Worm (Caenorhabditis elegans) whole organism, young adult: Measurements from ENCODE around the gene cyp-35C1.

ENCODE experiments used
- D2030.7 ChIP-seq: fragments of 200-800 bp; sonication (Bioruptor generic); IDR thresholded peaks from 2 replicates; pipeline ENCODE4 v1.3.6; 2022; ENCODE audit warnings: missing genetic modification reagents, missing genetic modification characterization, missing compliant biosample characterization
- F33H1.4 ChIP-seq: fragments of 200-800 bp; sonication (Bioruptor generic); IDR thresholded peaks from 2 replicates; pipeline ENCODE4 v1.3.6; 2022; ENCODE audit warnings: missing genetic modification reagents, missing genetic modification characterization, missing compliant biosample characterization
- K11D2.4 ChIP-seq: fragments of 200-800 bp; sonication (Bioruptor generic); IDR thresholded peaks from 2 replicates; pipeline ENCODE4 v1.3.6; 2022; ENCODE audit warnings: missing genetic modification reagents, missing genetic modification characterization, missing compliant biosample characterization
- unc-62 ChIP-seq: fragments of 150-350 bp; optimal IDR thresholded peaks from 2 replicates; lab custom pipeline; 2014; ENCODE audit warnings: missing biosample characterization, missing genetic modification reagents, missing genetic modification characterization
- zim-3 ChIP-seq: sonication (generic microtip); optimal IDR thresholded peaks from 2 replicates; lab custom pipeline; 2017; ENCODE audit warnings: mild to moderate bottlenecking, missing genetic modification characterization, moderate library complexity, missing compliant biosample characterization
- ztf-25 ChIP-seq: fragments of 200-800 bp; sonication (Bioruptor generic); IDR thresholded peaks from 2 replicates; pipeline ENCODE4 v1.3.6; 2022; ENCODE audit warnings: missing genetic modification reagents, missing genetic modification characterization, missing compliant biosample characterization
- ztf-6 ChIP-seq: fragments of 200-800 bp; sonication (Bioruptor generic); IDR thresholded peaks from 2 replicates; pipeline ENCODE4 v1.3.6; 2022; ENCODE audit warnings: missing genetic modification reagents, missing genetic modification characterization, missing compliant biosample characterization

DNA sequence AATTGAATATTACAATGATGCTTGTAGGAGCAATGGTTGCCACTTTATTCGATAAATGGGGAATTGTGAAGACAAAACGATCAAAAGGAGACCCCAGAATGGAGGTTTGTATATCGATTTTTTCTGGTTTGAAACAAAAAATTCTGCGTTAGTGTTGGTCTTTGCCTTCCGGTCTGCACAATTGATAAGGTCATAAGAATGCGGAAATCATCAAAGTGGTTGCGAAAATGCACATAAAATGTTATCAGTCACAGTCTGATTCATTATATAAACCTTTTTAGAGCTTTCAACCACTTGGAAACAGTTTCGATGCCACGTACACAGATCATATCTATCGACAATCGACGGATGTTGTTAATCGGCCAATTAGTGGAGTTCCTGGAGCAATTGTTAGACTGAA, 4.7 kb downstream of the cyp-35C1 start:
- no peak for TF ChIP-seq D2030.7
- TF ChIP-seq K11D2.4 (GFP tag; lab: Robert Waterston, UW), result no peak
- TF ChIP-seq F33H1.4, result no peak
- TF ChIP-seq unc-62, result no peak
- TF ChIP-seq zim-3 (tag; lab: Kevin White, UChicago), result no peak
- TF ChIP-seq ztf-6 (GFP tag; lab: Robert Waterston, UW), result no peak
- TF ChIP-seq ztf-25, result no peak
